Worm (Caenorhabditis elegans): ENCODE data around the gene btb-8.

DNA sequence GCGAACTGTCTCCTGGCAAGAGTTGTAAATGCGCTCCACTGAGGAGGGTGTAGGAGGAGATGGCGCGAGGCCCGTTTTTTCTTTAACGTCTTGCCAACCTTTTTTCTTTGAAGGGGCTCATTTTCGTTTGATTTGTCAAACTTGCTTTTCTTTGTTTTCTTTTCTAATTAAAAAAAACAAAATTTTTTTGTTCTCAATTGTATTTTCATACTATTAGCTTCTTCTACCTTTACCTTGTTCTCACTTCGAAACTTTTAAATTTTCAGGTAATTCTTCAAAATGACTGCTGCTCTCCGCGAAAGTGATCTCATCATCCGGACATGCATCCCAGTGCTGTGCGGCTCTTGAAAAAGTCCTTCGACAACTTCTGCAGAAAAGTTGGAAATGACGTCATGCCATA lies 12.6 kb upstream of the btb-8 start, which contains the start of gene fbxa-184:
- no peak for TF ChIP-seq lsy-2 (tag; optimal IDR thresholded peaks at IDR 0.05)
- TF ChIP-seq ztf-11 (tag; optimal IDR thresholded peaks at IDR 0.05) = no peak
- no peak for TF ChIP-seq blmp-1 (tag; optimal IDR thresholded peaks at IDR 0.05)
- no peak for TF ChIP-seq nhr-12 (tag; optimal IDR thresholded peaks at IDR 0.05)
- no peak for TF ChIP-seq mab-5 (tag; optimal IDR thresholded peaks at IDR 0.05)
- no peak for TF ChIP-seq nhr-76 (tag; optimal IDR thresholded peaks at IDR 0.05)
